Fruit fly (Drosophila melanogaster): ENCODE measurements around the gene CG14419.

Gene CG14419

dm6 chrX:2885814-2886213 is at the start of gene CG14419:
Gene CG14419, minus strand, starts transcription at chrX:2885914.
- no peak for TF ChIP-seq noc (tag; optimal IDR thresholded peaks at IDR 0.05)

DNA sequence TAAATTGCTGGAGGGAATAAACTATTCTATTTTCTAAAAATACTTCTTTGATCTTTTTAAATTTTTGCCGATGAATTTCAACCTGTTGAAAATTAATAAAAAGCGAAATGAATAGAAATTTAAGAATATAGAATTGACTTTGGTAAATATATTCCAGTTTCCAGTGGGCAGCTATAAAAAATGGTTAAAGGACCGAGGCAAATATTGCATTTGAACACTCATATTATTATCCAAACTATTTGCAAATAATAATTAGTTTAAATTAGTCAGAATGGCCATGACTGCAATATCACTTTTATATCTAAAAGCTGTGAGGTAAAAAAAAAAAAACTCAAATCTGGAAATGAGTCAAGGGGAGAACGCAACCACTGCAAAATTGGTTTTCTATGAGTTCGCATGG is 49.1 kb upstream of the CG14419 start, which contains the start of gene CG3592:
TSS of gene CG3592 (plus strand) at position 301 of the 400 bp plus-strand sequence.
- no peak for TF ChIP-seq noc (tag; optimal IDR thresholded peaks at IDR 0.05)

dm6 chrX:2929496-2929895 is 43.8 kb upstream of the CG14419 start, which contains the start of gene CG32793:
Gene CG32793, plus strand, starts transcription at chrX:2929796.
- TF ChIP-seq noc (tag; optimal IDR thresholded peaks at IDR 0.05), result no peak

DNA sequence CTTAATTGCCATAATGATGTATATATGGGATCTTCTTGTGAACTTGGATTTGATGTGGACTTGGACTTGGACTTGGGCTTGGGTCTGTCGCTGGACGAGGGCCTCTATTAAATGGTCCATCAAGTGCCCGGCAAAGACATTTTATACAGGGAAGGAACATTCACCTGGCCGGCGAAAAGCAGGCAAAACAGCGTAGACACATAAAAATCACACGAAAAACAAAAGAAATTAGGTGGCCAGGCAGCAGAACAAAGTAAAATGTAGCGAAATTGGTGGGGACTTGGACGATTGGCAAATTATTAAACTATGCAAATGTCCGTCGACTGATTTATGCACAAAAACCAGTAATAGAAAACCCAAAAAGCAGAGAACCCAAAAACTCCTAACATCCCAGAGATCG is 41.4 kb upstream of the CG14419 start, which contains the start of gene CG14424:
TSS of gene CG14424 (minus strand) at position 101 of the 400 bp plus-strand sequence.
- no peak for TF ChIP-seq noc (tag; optimal IDR thresholded peaks at IDR 0.05)

DNA sequence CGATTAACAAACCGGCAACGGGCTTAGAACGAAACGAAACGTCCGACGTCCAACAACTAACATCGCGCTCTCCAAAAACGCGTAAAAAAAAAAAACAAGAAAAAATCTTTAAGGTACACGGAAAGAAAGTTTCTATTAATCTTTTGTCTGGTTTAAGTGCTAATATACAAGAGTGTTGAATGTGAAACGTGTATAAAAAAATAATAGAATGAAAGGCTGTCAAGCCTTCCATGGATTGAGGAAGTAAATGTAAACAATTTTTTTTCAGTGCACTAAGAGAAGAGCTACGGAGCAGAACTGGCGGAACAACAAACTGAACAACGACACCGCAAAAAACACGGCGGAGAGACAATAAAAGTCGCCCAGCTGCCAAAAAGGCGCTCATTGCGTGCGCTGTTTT is 34.0 kb upstream of the CG14419 start, which contains the start of gene CG3588:
TSS of gene CG3588 (plus strand) at position 29 of the 400 bp plus-strand sequence.
- peak; percentile 62 for TF ChIP-seq noc (tag; optimal IDR thresholded peaks at IDR 0.05)

dm6 chrX:2918551-2918950 is 32.8 kb upstream of the CG14419 start:
- no peak for TF ChIP-seq noc (tag; optimal IDR thresholded peaks at IDR 0.05)

DNA sequence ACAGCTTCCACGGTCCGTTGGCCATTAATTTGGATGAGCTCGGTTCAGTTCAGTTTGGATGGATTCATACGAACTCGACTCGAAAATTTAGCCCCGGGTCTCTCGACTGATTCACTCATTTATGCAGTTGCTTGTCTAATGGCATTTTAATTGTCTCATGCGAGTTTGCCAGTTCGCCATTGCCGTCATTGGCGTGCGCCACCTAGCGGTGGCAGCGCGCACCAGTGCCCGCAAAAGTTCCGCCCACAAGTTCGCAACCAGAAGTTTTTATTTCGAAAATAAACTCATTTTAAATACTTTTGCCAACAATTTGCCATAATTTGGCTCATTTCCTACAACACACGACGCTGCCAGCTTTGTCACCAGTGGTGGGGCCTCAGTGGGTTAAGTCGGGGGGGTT is 29.4 kb upstream of the CG14419 start:
- no peak for TF ChIP-seq noc (tag; optimal IDR thresholded peaks at IDR 0.05)

DNA sequence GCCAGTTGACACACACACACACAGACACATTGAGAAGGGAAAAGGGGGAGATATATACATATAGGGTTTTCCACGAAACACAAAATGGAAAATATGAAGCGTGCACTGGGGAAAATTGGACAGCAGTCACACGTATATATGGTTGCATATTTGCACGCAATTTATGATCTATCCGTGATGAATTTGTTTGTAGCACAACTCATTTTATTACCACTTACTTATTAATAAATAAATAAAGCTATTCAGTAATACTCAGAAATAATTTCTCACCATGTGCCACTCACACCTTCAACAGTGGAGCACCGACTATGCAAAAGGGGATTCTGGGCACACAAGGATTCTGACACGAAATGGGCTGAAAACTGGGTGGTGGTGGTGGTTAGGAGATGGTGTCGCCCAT is 28.4 kb upstream of the CG14419 start:
- no peak for TF ChIP-seq noc (tag; optimal IDR thresholded peaks at IDR 0.05)

- TF ChIP-seq noc (tag; optimal IDR thresholded peaks at IDR 0.05), result no peak
These were observed 26.9 kb upstream of the CG14419 start for dm6 chrX:2912581-2912980.

DNA sequence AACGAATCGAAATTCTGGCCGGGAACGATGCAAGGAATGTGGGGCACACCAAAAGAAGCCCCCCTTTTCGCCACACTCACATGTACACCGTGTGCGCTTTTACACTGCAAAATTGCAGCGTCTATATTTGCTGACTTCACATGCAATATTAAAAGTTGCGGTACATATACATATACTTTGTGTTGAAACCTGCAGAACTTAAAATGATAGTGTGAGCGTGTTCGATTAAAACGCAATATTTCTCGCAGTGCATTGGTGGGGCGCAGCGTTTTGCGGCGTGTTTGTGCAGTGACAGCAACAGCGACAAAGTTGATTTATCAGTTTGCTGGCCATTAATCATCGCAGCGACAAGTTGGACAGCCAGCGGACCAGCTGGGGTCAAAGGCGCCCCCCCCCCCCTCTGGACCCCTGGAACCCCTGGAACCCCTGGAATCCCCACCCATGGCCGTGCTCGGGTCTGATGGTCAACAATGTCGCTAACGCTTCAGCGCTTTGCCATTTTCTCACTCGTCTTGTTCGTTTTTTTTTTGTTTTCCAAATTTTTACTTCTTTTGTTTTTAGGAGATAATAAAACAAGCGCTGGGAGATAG is 21.5 kb upstream of the CG14419 start:
- no peak for TF ChIP-seq noc (tag; optimal IDR thresholded peaks at IDR 0.05)

dm6 chrX:2890468-2890867 is 4.8 kb upstream of the CG14419 start, which contains the start of gene CG3526:
Gene CG3526, plus strand, starts transcription at chrX:2890768.
- no peak for TF ChIP-seq noc (tag; optimal IDR thresholded peaks at IDR 0.05)

dm6 chrX:2888211-2888610 is 2.5 kb upstream of the CG14419 start:
- no peak for TF ChIP-seq noc (tag; optimal IDR thresholded peaks at IDR 0.05)

DNA sequence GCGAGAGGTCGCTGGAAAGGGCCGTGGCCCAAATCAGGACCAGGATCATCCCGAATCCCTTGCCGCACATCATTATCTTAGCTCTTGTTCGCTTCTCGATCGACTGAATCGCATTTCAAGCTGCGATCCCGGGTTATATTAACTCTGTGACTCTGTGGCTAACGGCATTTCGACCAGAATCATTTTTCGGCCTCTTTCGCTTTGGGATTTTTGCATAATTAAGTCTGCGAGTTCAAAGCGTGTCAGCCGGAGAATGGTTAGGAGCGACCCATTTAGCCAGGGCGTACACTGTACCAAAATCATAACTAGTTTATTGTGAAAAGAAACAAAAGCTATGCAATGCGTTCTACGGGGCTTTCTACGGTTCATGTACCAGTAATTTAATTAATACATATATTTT is 2.2 kb downstream of the CG14419 start, which contains the start of gene CG14418:
TSS of gene CG14418 (minus strand) at position 101 of the 400 bp plus-strand sequence.
- no peak for TF ChIP-seq noc (tag; optimal IDR thresholded peaks at IDR 0.05)

DNA sequence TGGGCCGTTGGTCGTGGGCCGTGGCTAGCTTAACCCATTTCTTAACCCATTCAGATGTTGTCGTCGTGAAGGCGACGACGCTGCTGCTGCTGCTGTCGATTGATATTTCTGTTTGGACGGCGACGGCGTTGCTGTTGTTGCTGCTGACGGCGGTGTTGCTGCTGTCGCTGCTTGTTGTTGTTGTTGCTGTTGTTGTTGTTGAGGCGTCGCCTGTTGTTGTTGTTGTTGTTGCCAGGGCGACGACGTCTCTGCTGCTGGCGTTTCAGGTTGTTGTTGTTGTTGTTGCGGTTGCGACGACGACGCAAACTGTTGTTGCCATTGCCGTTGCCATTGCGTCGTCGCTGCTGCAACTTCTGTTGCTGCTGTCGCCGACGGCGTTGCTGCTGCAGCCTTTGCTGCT is 3.2 kb downstream of the CG14419 start:
- TF ChIP-seq noc (tag; optimal IDR thresholded peaks at IDR 0.05), result no peak

DNA sequence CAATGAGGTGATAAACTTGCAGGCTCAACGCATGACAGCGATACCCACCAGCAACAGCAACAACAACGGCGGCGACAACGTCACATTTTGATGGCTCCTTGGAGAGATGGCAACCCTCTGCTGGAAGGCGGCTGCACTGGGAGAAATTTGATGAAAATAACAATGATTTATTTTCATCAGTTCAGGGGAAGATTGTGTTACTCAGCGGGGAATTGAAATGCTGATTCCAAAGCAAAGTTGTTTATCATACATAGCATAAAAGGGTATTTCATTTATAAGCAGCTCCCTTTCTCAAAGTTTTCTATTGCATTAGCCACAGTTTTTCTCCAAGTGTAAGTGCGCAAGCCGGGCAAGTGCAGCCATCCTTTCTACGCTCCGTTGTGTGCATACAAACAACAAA is 5.1 kb downstream of the CG14419 start:
- no peak for TF ChIP-seq noc (tag; optimal IDR thresholded peaks at IDR 0.05)

dm6 chrX:2877070-2877469 is 8.6 kb downstream of the CG14419 start:
- no peak for TF ChIP-seq noc (tag; optimal IDR thresholded peaks at IDR 0.05)

DNA sequence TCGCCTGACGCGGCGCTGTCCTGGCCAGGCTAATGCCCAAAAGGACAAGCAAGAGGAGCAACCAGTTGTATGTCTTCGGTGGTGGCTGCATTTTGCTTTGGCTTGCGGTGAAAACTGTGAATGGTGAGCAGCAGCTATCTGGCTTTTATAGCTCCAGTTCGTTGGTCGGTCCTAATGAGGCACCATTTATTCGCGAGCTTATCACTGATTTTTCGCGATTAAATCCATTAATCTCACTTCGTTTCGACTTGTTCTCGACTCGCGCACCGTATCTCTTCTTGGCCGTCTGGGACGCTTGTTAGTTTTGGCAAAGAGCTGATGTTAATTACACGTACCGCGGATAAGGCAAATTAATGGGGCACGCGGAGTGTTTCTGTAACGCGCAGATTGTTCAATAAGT is 9.3 kb downstream of the CG14419 start, which contains the start of gene CG14417:
TSS of gene CG14417 (minus strand) at position 101 of the 400 bp plus-strand sequence.
- TF ChIP-seq noc (tag; optimal IDR thresholded peaks at IDR 0.05), result no peak

DNA sequence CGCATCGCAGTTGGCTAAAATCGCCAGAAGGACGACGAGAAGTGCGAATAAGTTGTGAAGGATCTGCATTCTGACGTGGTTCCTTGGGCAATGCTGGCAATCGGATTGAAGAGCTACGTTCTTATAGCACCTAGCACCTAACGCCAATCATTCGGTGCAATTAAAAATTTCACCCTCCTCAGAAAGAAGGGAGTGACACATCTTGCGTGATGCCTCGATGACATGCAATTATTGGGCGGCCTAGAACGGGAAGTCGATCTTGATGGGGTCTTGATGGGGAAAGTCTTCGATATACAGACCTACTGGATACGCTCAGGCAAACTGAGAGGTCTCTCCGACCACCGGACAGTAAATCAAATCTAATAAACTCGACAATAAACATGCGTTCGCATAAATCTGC is 13.0 kb downstream of the CG14419 start, which contains the start of gene CG14416:
TSS of gene CG14416 (minus strand) at position 101 of the 400 bp plus-strand sequence.
- TF ChIP-seq noc (tag; optimal IDR thresholded peaks at IDR 0.05), result no peak
